Fruit fly (Drosophila melanogaster) whole organism, adult: ENCODE measurements around the gene isoQC.

Source experiments
- CG11617 ChIP-seq: fragments of 200-800 bp; sonication (Bioruptor generic); optimal IDR thresholded peaks from 2 replicates; lab custom pipeline; 2017; ENCODE audit warnings: mild to moderate bottlenecking, missing biosample characterization, missing genetic modification reagents, missing genetic modification characterization
- CG12768 ChIP-seq: fragments of 200-800 bp; sonication (Bioruptor generic); optimal IDR thresholded peaks from 2 replicates; lab custom pipeline; 2017; ENCODE audit warnings: missing biosample characterization, missing genetic modification characterization, mild to moderate bottlenecking, moderate library complexity, missing genetic modification reagents
- CG14711 ChIP-seq: fragments of 200-800 bp; sonication (Bioruptor generic); optimal IDR thresholded peaks from 2 replicates; lab custom pipeline; 2018; ENCODE audit warnings: missing biosample characterization, mild to moderate bottlenecking, missing genetic modification characterization, moderate library complexity
- CG1620 ChIP-seq: fragments of 200-800 bp; sonication (Bioruptor generic); optimal IDR thresholded peaks from 2 replicates; lab custom pipeline; 2016; ENCODE audit warnings: missing biosample characterization, missing genetic modification characterization
- CG33017 ChIP-seq: fragments of 200-800 bp; sonication (Bioruptor generic); optimal IDR thresholded peaks from 2 replicates; lab custom pipeline; 2018; ENCODE audit warnings: missing biosample characterization, mild to moderate bottlenecking, missing genetic modification characterization, moderate library complexity
- CG5204 ChIP-seq: fragments of 200-800 bp; sonication (Bioruptor generic); optimal IDR thresholded peaks from 2 replicates; lab custom pipeline; 2016; ENCODE audit warnings: missing biosample characterization, missing genetic modification characterization
- CG7045 ChIP-seq: fragments of 200-800 bp; sonication (Bioruptor generic); optimal IDR thresholded peaks from 2 replicates; lab custom pipeline; 2017; ENCODE audit warnings: missing biosample characterization, mild to moderate bottlenecking, missing genetic modification characterization
- CG7101 ChIP-seq: fragments of 200-800 bp; sonication (Bioruptor generic); optimal IDR thresholded peaks from 2 replicates; lab custom pipeline; 2018; ENCODE audit warnings: missing biosample characterization, mild to moderate bottlenecking, missing genetic modification characterization, moderate library complexity
- Clk ChIP-seq: fragments of 200-800 bp; sonication (Bioruptor generic); optimal IDR thresholded peaks from 2 replicates; lab custom pipeline; 2017; ENCODE audit warnings: missing biosample characterization, missing genetic modification characterization
- Crg-1 ChIP-seq: fragments of 200-800 bp; sonication (Bioruptor generic); optimal IDR thresholded peaks from 2 replicates; lab custom pipeline; 2016; ENCODE audit warnings: missing biosample characterization, missing genetic modification characterization
- Hr96 ChIP-seq: fragments of 200-800 bp; sonication (Bioruptor generic); optimal IDR thresholded peaks from 2 replicates; lab custom pipeline; 2016; ENCODE audit warnings: missing biosample characterization, missing genetic modification characterization
- Mnt ChIP-seq: fragments of 200-800 bp; sonication (Bioruptor generic); optimal IDR thresholded peaks from 2 replicates; lab custom pipeline; 2016; ENCODE audit warnings: missing biosample characterization, mild to moderate bottlenecking, missing genetic modification characterization
- bab1 ChIP-seq: fragments of 200-800 bp; sonication (Bioruptor generic); optimal IDR thresholded peaks from 3 replicates; lab custom pipeline; 2019; ENCODE audit warnings: missing biosample characterization, mild to moderate bottlenecking, missing genetic modification characterization, moderate library complexity
- cic ChIP-seq: fragments of 200-800 bp; sonication (Bioruptor generic); optimal IDR thresholded peaks from 2 replicates; lab custom pipeline; 2017; ENCODE audit warnings: missing biosample characterization, mild to moderate bottlenecking, missing genetic modification characterization, moderate library complexity
- cnc ChIP-seq, 2 experiments: fragments of >200 bp; optimal IDR thresholded peaks; 2 replicates each; lab custom pipeline; 2017
- kay ChIP-seq: fragments of 200-800 bp; sonication (Bioruptor generic); peaks from one replicate; lab custom pipeline; 2016; ENCODE audit warnings: missing biosample characterization, missing genetic modification characterization, borderline replicate concordance
- ovo ChIP-seq: fragments of 200-800 bp; sonication (Bioruptor generic); optimal IDR thresholded peaks from 2 replicates; lab custom pipeline; 2016; ENCODE audit warnings: missing biosample characterization, missing genetic modification characterization
- pad ChIP-seq: fragments of 200-800 bp; sonication (Bioruptor generic); optimal IDR thresholded peaks from 3 replicates; lab custom pipeline; 2017; ENCODE audit warnings: missing biosample characterization, missing genetic modification characterization, mild to moderate bottlenecking, moderate library complexity, missing genetic modification reagents
- tj ChIP-seq: fragments of 200-800 bp; sonication (Bioruptor generic); optimal IDR thresholded peaks from 3 replicates; lab custom pipeline; 2017; ENCODE audit warnings: missing biosample characterization, mild to moderate bottlenecking, missing genetic modification characterization, moderate library complexity
- toe ChIP-seq: fragments of 200-800 bp; sonication (Bioruptor generic); optimal IDR thresholded peaks from 2 replicates; lab custom pipeline; 2016; ENCODE audit warnings: missing biosample characterization, missing genetic modification characterization

Gene isoQC

dm6 chr3L:20447957-20448356, 26.3 kb upstream of the isoQC start:
- TF ChIP-seq CG11617 (GFP tag; lab: Kevin White, UChicago) (peak; percentile 4), ovo (no peak), Mnt (GFP tag; lab: Kevin White, UChicago) (no peak), CG12768 (GFP tag; lab: Kevin White, UChicago) (peak; percentile 4), CG33017 (no peak), CG14711 (peak; percentile 17), CG7101 (tag; lab: Kevin White, UChicago) (peak; percentile 35), cic (GFP tag; lab: Kevin White, UChicago) (no peak)

- no peak for TF ChIP-seq ovo
- no peak for TF ChIP-seq CG33017
- no peak for TF ChIP-seq cic (GFP tag; lab: Kevin White, UChicago)
- TF ChIP-seq CG7101 (tag; lab: Kevin White, UChicago): no peak
- no peak for TF ChIP-seq Mnt (GFP tag; lab: Kevin White, UChicago)
- TF ChIP-seq CG14711: no peak
- TF ChIP-seq Crg-1 (GFP tag; lab: Kevin White, UChicago): no peak
- no peak for TF ChIP-seq cnc (optimal IDR thresholded peaks at IDR 0.05; lab: Kevin White, UChicago)
- TF ChIP-seq kay (GFP tag; lab: Kevin White, UChicago): no peak
- no peak for TF ChIP-seq toe
- TF ChIP-seq CG11617 (GFP tag; lab: Kevin White, UChicago): no peak
- no peak for TF ChIP-seq CG7045 (GFP tag; lab: Kevin White, UChicago)
- no peak for TF ChIP-seq CG12768 (GFP tag; lab: Kevin White, UChicago)
- TF ChIP-seq pad (GFP tag; lab: Kevin White, UChicago): no peak
- no peak for TF ChIP-seq bab1 (GFP tag; lab: Kevin White, UChicago)
- no peak for TF ChIP-seq Hr96
Measured at dm6 chr3L:20448773-20449172, 25.5 kb upstream of the isoQC start.

dm6 chr3L:20452813-20453682, 21.2 kb upstream of the isoQC start, which contains the start of gene CG5199:
TSS of gene CG5199 (minus strand) at chr3L:20452864.
- TF ChIP-seq Clk (GFP tag; lab: Kevin White, UChicago): no peak
- TF ChIP-seq cnc (optimal IDR thresholded peaks at IDR 0.05; lab: Kevin White, UChicago): no peak
- TF ChIP-seq CG7101 (tag; lab: Kevin White, UChicago): peak; percentile 71
- no peak for TF ChIP-seq Hr96
- peak; percentile 53 for TF ChIP-seq toe
- peak; percentile 34 for TF ChIP-seq ovo
- TF ChIP-seq CG14711: peak; percentile 60
- peak; percentile 55 for TF ChIP-seq CG7045 (GFP tag; lab: Kevin White, UChicago)
- peak; percentile 28 for TF ChIP-seq tj (GFP tag; lab: Kevin White, UChicago)
- TF ChIP-seq Crg-1 (GFP tag; lab: Kevin White, UChicago): peak; percentile 14
- no peak for TF ChIP-seq CG1620 (GFP tag; lab: Kevin White, UChicago)
- peak; percentile 26 for TF ChIP-seq CG5204 (GFP tag; lab: Kevin White, UChicago)
- peak; percentile 72 for TF ChIP-seq CG11617 (GFP tag; lab: Kevin White, UChicago)
- TF ChIP-seq CG12768 (GFP tag; lab: Kevin White, UChicago): peak; percentile 56
- TF ChIP-seq Mnt (GFP tag; lab: Kevin White, UChicago): peak; percentile 83
- TF ChIP-seq bab1 (GFP tag; lab: Kevin White, UChicago): no peak
- TF ChIP-seq kay (GFP tag; lab: Kevin White, UChicago): no peak
- TF ChIP-seq cic (GFP tag; lab: Kevin White, UChicago): no peak
- peak; percentile 49 for TF ChIP-seq pad (GFP tag; lab: Kevin White, UChicago)
- peak; percentile 13 for TF ChIP-seq CG33017

dm6 chr3L:20460383-20460782, 13.9 kb upstream of the isoQC start, which contains the start of gene mag:
TSS of gene mag (plus strand) at chr3L:20460683.
- TF ChIP-seq CG11617 (GFP tag; lab: Kevin White, UChicago) (no peak), CG12768 (GFP tag; lab: Kevin White, UChicago) (no peak), Crg-1 (GFP tag; lab: Kevin White, UChicago) (no peak), kay (GFP tag; lab: Kevin White, UChicago) (no peak)

- TF ChIP-seq CG5204 (GFP tag; lab: Kevin White, UChicago): no peak
- no peak for TF ChIP-seq CG11617 (GFP tag; lab: Kevin White, UChicago)
- no peak for TF ChIP-seq CG7045 (GFP tag; lab: Kevin White, UChicago)
- no peak for TF ChIP-seq toe
- no peak for TF ChIP-seq Clk (GFP tag; lab: Kevin White, UChicago)
- no peak for TF ChIP-seq tj (GFP tag; lab: Kevin White, UChicago)
- no peak for TF ChIP-seq pad (GFP tag; lab: Kevin White, UChicago)
- TF ChIP-seq Hr96: no peak
- TF ChIP-seq CG33017: no peak
Measured at dm6 chr3L:20462391-20462790, 11.9 kb upstream of the isoQC start.

- TF ChIP-seq CG5204 (GFP tag; lab: Kevin White, UChicago) (no peak), CG7045 (GFP tag; lab: Kevin White, UChicago) (no peak), Hr96 (no peak), toe (no peak), CG7101 (tag; lab: Kevin White, UChicago) (no peak), Clk (GFP tag; lab: Kevin White, UChicago) (no peak), CG1620 (GFP tag; lab: Kevin White, UChicago) (no peak), Crg-1 (GFP tag; lab: Kevin White, UChicago) (no peak), ovo (no peak), tj (GFP tag; lab: Kevin White, UChicago) (no peak), CG14711 (no peak), CG11617 (GFP tag; lab: Kevin White, UChicago) (no peak), Mnt (GFP tag; lab: Kevin White, UChicago) (no peak), bab1 (GFP tag; lab: Kevin White, UChicago) (no peak), cnc (optimal IDR thresholded peaks at IDR 0.05; lab: Kevin White, UChicago) (no peak), CG33017 (no peak), kay (GFP tag; lab: Kevin White, UChicago) (no peak), CG12768 (GFP tag; lab: Kevin White, UChicago) (no peak), cic (GFP tag; lab: Kevin White, UChicago) (no peak)
Measured at dm6 chr3L:20464677-20465076, 9.6 kb upstream of the isoQC start, which contains the start of gene atk. TSS of gene atk (minus strand) at chr3L:20464862.
